Worm (Caenorhabditis elegans) whole organism, dauer: ENCODE data around the gene Y43F8C.6.

ENCODE experiments used
- unc-62 ChIP-seq: sonication (generic microtip); optimal IDR thresholded peaks from 2 replicates; lab custom pipeline; 2017; ENCODE audit warnings: missing biosample characterization, missing genetic modification reagents, missing genetic modification characterization

The Y43F8C.6 gene

ce11 chrV:19640808-19641207, at the start of gene Y43F8C.6:
Y43F8C.6 (minus strand) TSS chrV:19640908.
- no peak for TF ChIP-seq unc-62 (GFP tag; lab: Kevin White, UChicago)

ce11 chrV:19674543-19674942, 33.8 kb upstream of the Y43F8C.6 start, which contains the start of gene mrp-7:
mrp-7 (plus strand) TSS chrV:19674843.
- no peak for TF ChIP-seq unc-62 (GFP tag; lab: Kevin White, UChicago)

ce11 chrV:19673298-19673903, 32.7 kb upstream of the Y43F8C.6 start:
- TF ChIP-seq unc-62 (GFP tag; lab: Kevin White, UChicago) = no peak

- no peak for TF ChIP-seq unc-62 (GFP tag; lab: Kevin White, UChicago)
Observed at ce11 chrV:19672357-19672756, 31.6 kb upstream of the Y43F8C.6 start.

- no peak for TF ChIP-seq unc-62 (GFP tag; lab: Kevin White, UChicago)
Observed at ce11 chrV:19671816-19672215, 31.1 kb upstream of the Y43F8C.6 start.

- no peak for TF ChIP-seq unc-62 (GFP tag; lab: Kevin White, UChicago)
Observed at ce11 chrV:19670866-19671265, 30.2 kb upstream of the Y43F8C.6 start.

- TF ChIP-seq unc-62 (GFP tag; lab: Kevin White, UChicago) = no peak
Observed at ce11 chrV:19669959-19670358, 29.3 kb upstream of the Y43F8C.6 start, which contains the start of gene Y43F8C.11. Y43F8C.11 (plus strand) TSS chrV:19670259.

- no peak for TF ChIP-seq unc-62 (GFP tag; lab: Kevin White, UChicago)
Observed at ce11 chrV:19668213-19668612, 27.5 kb upstream of the Y43F8C.6 start.

ce11 chrV:19667716-19668115, 27.0 kb upstream of the Y43F8C.6 start:
- TF ChIP-seq unc-62 (GFP tag; lab: Kevin White, UChicago) = no peak

- no peak for TF ChIP-seq unc-62 (GFP tag; lab: Kevin White, UChicago)
Observed at ce11 chrV:19666308-19666707, 25.6 kb upstream of the Y43F8C.6 start.

ce11 chrV:19664574-19664973, 23.9 kb upstream of the Y43F8C.6 start:
- no peak for TF ChIP-seq unc-62 (GFP tag; lab: Kevin White, UChicago)

- TF ChIP-seq unc-62 (GFP tag; lab: Kevin White, UChicago) = no peak
Observed at ce11 chrV:19655151-19655550, 14.4 kb upstream of the Y43F8C.6 start, which contains the start of gene dmd-3. dmd-3 (minus strand) TSS chrV:19655251.

- no peak for TF ChIP-seq unc-62 (GFP tag; lab: Kevin White, UChicago)
Observed at ce11 chrV:19645572-19646155, 5.0 kb upstream of the Y43F8C.6 start, which contains the start of gene Y43F8C.9. Y43F8C.9 (plus strand) TSS chrV:19646105.

- no peak for TF ChIP-seq unc-62 (GFP tag; lab: Kevin White, UChicago)
Observed at ce11 chrV:19643903-19644302, 3.2 kb upstream of the Y43F8C.6 start, which contains the start of the genes Y43F8C.7 and mrps-28. Y43F8C.7 (minus strand) TSS chrV:19644030. mrps-28 (plus strand) TSS chrV:19644239.

ce11 chrV:19643015-19643414, 2.3 kb upstream of the Y43F8C.6 start:
- TF ChIP-seq unc-62 (GFP tag; lab: Kevin White, UChicago) = no peak

ce11 chrV:19637890-19638289, 2.8 kb downstream of the Y43F8C.6 start:
- no peak for TF ChIP-seq unc-62 (GFP tag; lab: Kevin White, UChicago)

ce11 chrV:19636194-19636584, 4.5 kb downstream of the Y43F8C.6 start:
- no peak for TF ChIP-seq unc-62 (GFP tag; lab: Kevin White, UChicago)
